Worm (Caenorhabditis elegans) whole organism, L3 larva: Measurements from ENCODE around the gene subs-4.

Source experiments
- R02D3.7 ChIP-seq: fragments of 150-350 bp; optimal IDR thresholded peaks from 2 replicates; lab custom pipeline; 2014; ENCODE audit warnings: missing biosample characterization, missing genetic modification characterization
- aly-2 ChIP-seq: fragments of 150-350 bp; optimal IDR thresholded peaks from 2 replicates; lab custom pipeline; 2014; ENCODE audit warnings: missing biosample characterization, missing genetic modification characterization
- ama-1 ChIP-seq: fragments of 150-350 bp; optimal IDR thresholded peaks from 2 replicates; lab custom pipeline; 2018
- ceh-28 ChIP-seq: fragments of 150-350 bp; optimal IDR thresholded peaks from 2 replicates; lab custom pipeline; 2014; ENCODE audit warnings: missing biosample characterization, missing genetic modification reagents, missing genetic modification characterization
- ceh-9 ChIP-seq: sonication (generic microtip); optimal IDR thresholded peaks from 2 replicates; lab custom pipeline; 2018; ENCODE audit warnings: missing biosample characterization, missing genetic modification characterization
- daf-12 ChIP-seq: fragments of 150-350 bp; optimal IDR thresholded peaks from 2 replicates; lab custom pipeline; 2014; ENCODE audit warnings: missing biosample characterization, missing genetic modification reagents, missing genetic modification characterization
- egl-27 ChIP-seq: sonication (generic microtip); optimal IDR thresholded peaks from 4 replicates; lab custom pipeline; 2017; ENCODE audit warnings: missing biosample characterization, missing genetic modification reagents, missing genetic modification characterization
- elt-1 ChIP-seq: fragments of 150-350 bp; optimal IDR thresholded peaks from 2 replicates; lab custom pipeline; 2014; ENCODE audit warnings: missing biosample characterization, missing genetic modification characterization
- elt-2 ChIP-seq: sonication (generic microtip); optimal IDR thresholded peaks from 2 replicates; lab custom pipeline; 2016; ENCODE audit warnings: missing genetic modification reagents, mild to moderate bottlenecking, missing genetic modification characterization, missing compliant biosample characterization
- elt-3 ChIP-seq, 3 experiments: fragments of 150-350 bp in 1 of 3; sonication (generic microtip) in 2 of 3; optimal IDR thresholded peaks; 2 replicates in 2 of 3; 4 replicates in 1 of 3; lab custom pipeline; 2014 to 2017; ENCODE audit warnings: missing biosample characterization in 3 of 3, missing genetic modification characterization in 3 of 3
- eor-1 ChIP-seq, 2 experiments: fragments of 150-350 bp; optimal IDR thresholded peaks; 2 replicates each; lab custom pipeline; 2014 to 2018; ENCODE audit warnings: missing biosample characterization in 2 of 2, missing genetic modification characterization in 2 of 2
- fkh-2 ChIP-seq: fragments of 150-350 bp; optimal IDR thresholded peaks from 2 replicates; lab custom pipeline; 2014; ENCODE audit warnings: missing biosample characterization, missing genetic modification reagents, missing genetic modification characterization
- fos-1 ChIP-seq: fragments of 150-350 bp; optimal IDR thresholded peaks from 2 replicates; lab custom pipeline; 2014; ENCODE audit warnings: missing biosample characterization, missing genetic modification characterization
- hmg-11 ChIP-seq: sonication (generic microtip); optimal IDR thresholded peaks from 2 replicates; lab custom pipeline; 2016; ENCODE audit warnings: missing genetic modification characterization, missing compliant biosample characterization
- jun-1 ChIP-seq: fragments of 150-350 bp; optimal IDR thresholded peaks from 2 replicates; lab custom pipeline; 2014; ENCODE audit warnings: missing biosample characterization, missing genetic modification reagents, missing genetic modification characterization
- lin-15B ChIP-seq: fragments of 150-350 bp; optimal IDR thresholded peaks from 2 replicates; lab custom pipeline; 2014; ENCODE audit warnings: missing biosample characterization, missing genetic modification characterization
- lin-39 ChIP-seq: fragments of 150-350 bp; optimal IDR thresholded peaks from 2 replicates; lab custom pipeline; 2018; ENCODE audit warnings: missing biosample characterization, missing genetic modification reagents, missing genetic modification characterization
- mdl-1 ChIP-seq: fragments of 150-350 bp; optimal IDR thresholded peaks from 2 replicates; lab custom pipeline; 2014; ENCODE audit warnings: missing biosample characterization, missing genetic modification characterization
- nfya-1 ChIP-seq: sonication (generic microtip); optimal IDR thresholded peaks from 2 replicates; lab custom pipeline; 2017; ENCODE audit warnings: missing genetic modification characterization, mild to moderate bottlenecking, missing compliant biosample characterization, antibody characterized with exemption, moderate library complexity; ENCODE audit not compliant: insufficient read depth
- nhr-11 ChIP-seq: fragments of 150-350 bp; optimal IDR thresholded peaks from 2 replicates; lab custom pipeline; 2014; ENCODE audit warnings: missing biosample characterization, missing genetic modification characterization
- nhr-23 ChIP-seq: fragments of 150-350 bp; optimal IDR thresholded peaks from 2 replicates; lab custom pipeline; 2014; ENCODE audit warnings: missing biosample characterization, missing genetic modification reagents, missing genetic modification characterization
- nhr-25 ChIP-seq: sonication (generic microtip); optimal IDR thresholded peaks from 2 replicates; lab custom pipeline; 2017; ENCODE audit warnings: missing biosample characterization, missing genetic modification characterization
- nhr-28 ChIP-seq: fragments of 150-350 bp; optimal IDR thresholded peaks from 2 replicates; lab custom pipeline; 2014; ENCODE audit warnings: missing biosample characterization, missing genetic modification characterization
- nhr-43 ChIP-seq: sonication (generic microtip); optimal IDR thresholded peaks from 2 replicates; lab custom pipeline; 2016; ENCODE audit warnings: mild to moderate bottlenecking, missing genetic modification characterization, missing compliant biosample characterization; ENCODE audit not compliant: poor library complexity, severe bottlenecking
- nhr-67 ChIP-seq: fragments of 150-350 bp; optimal IDR thresholded peaks from 2 replicates; lab custom pipeline; 2014; ENCODE audit warnings: missing biosample characterization, missing genetic modification characterization
- nhr-77 ChIP-seq: fragments of 150-350 bp; optimal IDR thresholded peaks from 2 replicates; lab custom pipeline; 2014; ENCODE audit warnings: missing biosample characterization, missing genetic modification characterization
- pha-4 ChIP-seq: fragments of 150-350 bp; optimal IDR thresholded peaks from 2 replicates; lab custom pipeline; 2014; ENCODE audit warnings: missing biosample characterization, missing genetic modification reagents, missing genetic modification characterization
- pqm-1 ChIP-seq: fragments of 150-350 bp; optimal IDR thresholded peaks from 2 replicates; lab custom pipeline; 2017; ENCODE audit warnings: missing biosample characterization, missing genetic modification characterization, inconsistent platforms
- sea-2 ChIP-seq: fragments of 150-350 bp; sonication (generic microtip); optimal IDR thresholded peaks from 4 replicates; lab custom pipeline; 2014; ENCODE audit warnings: missing biosample characterization, missing genetic modification reagents, missing genetic modification characterization
- skn-1 ChIP-seq: fragments of 150-350 bp; optimal IDR thresholded peaks from 2 replicates; lab custom pipeline; 2014; ENCODE audit warnings: missing biosample characterization, missing genetic modification characterization
- snpc-4 ChIP-seq: fragments of 150-350 bp; optimal IDR thresholded peaks from 2 replicates; lab custom pipeline; 2014; ENCODE audit warnings: missing biosample characterization, missing genetic modification characterization
- tbx-2 ChIP-seq: sonication (generic microtip); optimal IDR thresholded peaks from 2 replicates; lab custom pipeline; 2016; ENCODE audit warnings: mild to moderate bottlenecking, missing genetic modification characterization, missing compliant biosample characterization
- unc-39 ChIP-seq: sonication (generic microtip); optimal IDR thresholded peaks from 4 replicates; lab custom pipeline; 2017; ENCODE audit warnings: missing biosample characterization, missing genetic modification characterization
- unc-62 ChIP-seq: fragments of 150-350 bp; sonication (generic microtip); optimal IDR thresholded peaks from 4 replicates; lab custom pipeline; 2014; ENCODE audit warnings: missing biosample characterization, missing genetic modification reagents, missing genetic modification characterization
- zag-1 ChIP-seq: fragments of 150-350 bp; optimal IDR thresholded peaks from 2 replicates; lab custom pipeline; 2014; ENCODE audit warnings: missing biosample characterization, missing genetic modification characterization
- ztf-11 ChIP-seq: fragments of 150-350 bp; optimal IDR thresholded peaks from 2 replicates; lab custom pipeline; 2014; ENCODE audit warnings: missing biosample characterization, missing genetic modification characterization
- ztf-4 ChIP-seq: fragments of 150-350 bp; optimal IDR thresholded peaks from 2 replicates; lab custom pipeline; 2014; ENCODE audit warnings: missing biosample characterization, missing genetic modification characterization

The subs-4 gene

ce11 chrIII:11355758-11356323 is 26.2 kb upstream of the subs-4 start:
- TF ChIP-seq lin-39 (tag; lab: Kevin White, UChicago) = peak; percentile 12
- TF ChIP-seq sea-2 (GFP tag; lab: Kevin White, UChicago) = no peak

- no peak for TF ChIP-seq nhr-43 (tag; lab: Kevin White, UChicago)
- TF ChIP-seq hmg-11 (tag; lab: Kevin White, UChicago) = peak; percentile 17
- TF ChIP-seq nfya-1 (tag; lab: Kevin White, UChicago) = peak; percentile 2
- no peak for TF ChIP-seq elt-1 (tag; lab: Kevin White, UChicago)
- peak; percentile 28 for TF ChIP-seq pha-4 (tag; lab: Kevin White, UChicago)
- TF ChIP-seq skn-1 = no peak
- TF ChIP-seq elt-2 (tag; lab: Kevin White, UChicago) = peak; percentile 58
- TF ChIP-seq nhr-11 (tag; lab: Kevin White, UChicago) = no peak
- no peak for TF ChIP-seq nhr-25 (tag; lab: Kevin White, UChicago)
- TF ChIP-seq ztf-4 (tag; lab: Kevin White, UChicago) = no peak
- peak; percentile 21 for TF ChIP-seq nhr-23 (tag; lab: Kevin White, UChicago)
- TF ChIP-seq pqm-1 (tag; lab: Kevin White, UChicago) = peak; percentile 9
Measured at ce11 chrIII:11357418-11357817, 24.6 kb upstream of the subs-4 start.

ce11 chrIII:11358273-11358672 is 23.7 kb upstream of the subs-4 start:
- TF ChIP-seq daf-12 (tag; lab: Kevin White, UChicago) (no peak), nhr-25 (tag; lab: Kevin White, UChicago) (no peak), egl-27 (tag; lab: Kevin White, UChicago) (no peak), tbx-2 (tag; lab: Kevin White, UChicago) (no peak), nhr-77 (tag; lab: Kevin White, UChicago) (no peak), aly-2 (tag; lab: Kevin White, UChicago) (no peak), ceh-9 (tag; lab: Kevin White, UChicago) (no peak), nhr-23 (tag; lab: Kevin White, UChicago) (no peak), pha-4 (tag; lab: Kevin White, UChicago) (no peak), eor-1 (tag; optimal IDR thresholded peaks at IDR 0.05; lab: Kevin White, UChicago) (no peak), ceh-28 (tag; lab: Kevin White, UChicago) (no peak), R02D3.7 (tag; lab: Kevin White, UChicago) (no peak), skn-1 (no peak), lin-15B (tag; lab: Kevin White, UChicago) (no peak)

ce11 chrIII:11359422-11359821 is 22.6 kb upstream of the subs-4 start:
- TF ChIP-seq aly-2 (tag; lab: Kevin White, UChicago) (no peak), zag-1 (tag; lab: Kevin White, UChicago) (no peak), eor-1 (tag; optimal IDR thresholded peaks at IDR 0.05; lab: Kevin White, UChicago) (no peak), lin-39 (tag; lab: Kevin White, UChicago) (no peak), nhr-67 (tag; lab: Kevin White, UChicago) (no peak), mdl-1 (no peak), ama-1 (no peak), nhr-28 (tag; lab: Kevin White, UChicago) (no peak), elt-3 (tag; optimal IDR thresholded peaks at IDR 0.05; lab: Kevin White, UChicago) (no peak), unc-62 (GFP tag; lab: Kevin White, UChicago) (no peak), nhr-11 (tag; lab: Kevin White, UChicago) (no peak), tbx-2 (tag; lab: Kevin White, UChicago) (no peak)

- TF ChIP-seq lin-39 (tag; lab: Kevin White, UChicago) (peak; percentile 4), sea-2 (GFP tag; lab: Kevin White, UChicago) (no peak)
Measured at ce11 chrIII:11360156-11360555, 21.9 kb upstream of the subs-4 start, which contains the start of gene T28D6.4. T28D6.4 (plus strand) TSS chrIII:11360456.

DNA sequence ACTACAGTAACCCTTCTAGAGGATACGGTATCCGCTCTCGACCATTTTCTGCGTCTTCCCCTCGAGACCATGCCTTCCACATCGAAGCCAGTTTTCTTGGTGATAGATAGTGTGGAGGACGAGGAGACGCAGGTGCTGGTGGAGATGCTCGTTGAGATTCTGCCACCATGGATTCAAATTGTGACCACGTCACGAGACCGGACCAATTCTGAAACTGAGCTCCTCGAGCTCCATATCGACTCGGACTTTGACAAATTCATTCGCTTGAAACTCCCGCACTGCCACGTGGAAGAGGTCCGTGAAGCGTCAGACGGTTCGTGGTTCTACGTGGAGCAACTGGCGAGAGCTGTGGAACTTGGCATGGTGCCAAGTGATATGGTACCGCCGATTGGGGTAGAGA is 20.6 kb upstream of the subs-4 start:
- TF ChIP-seq nhr-77 (tag; lab: Kevin White, UChicago) = no peak
- no peak for TF ChIP-seq snpc-4 (tag; lab: Kevin White, UChicago)
- no peak for TF ChIP-seq sea-2 (GFP tag; lab: Kevin White, UChicago)
- TF ChIP-seq jun-1 (tag; lab: Kevin White, UChicago) = no peak
- TF ChIP-seq skn-1 = no peak
- no peak for TF ChIP-seq mdl-1
- no peak for TF ChIP-seq pqm-1 (tag; lab: Kevin White, UChicago)
- TF ChIP-seq hmg-11 (tag; lab: Kevin White, UChicago) = no peak
- no peak for TF ChIP-seq fos-1 (tag; lab: Kevin White, UChicago)
- no peak for TF ChIP-seq ztf-11
- no peak for TF ChIP-seq zag-1 (tag; lab: Kevin White, UChicago)
- TF ChIP-seq fkh-2 (tag; lab: Kevin White, UChicago) = no peak
- no peak for TF ChIP-seq tbx-2 (tag; lab: Kevin White, UChicago)
- no peak for TF ChIP-seq nhr-23 (tag; lab: Kevin White, UChicago)
- no peak for TF ChIP-seq R02D3.7 (tag; lab: Kevin White, UChicago)
- no peak for TF ChIP-seq nhr-28 (tag; lab: Kevin White, UChicago)
- no peak for TF ChIP-seq nhr-25 (tag; lab: Kevin White, UChicago)
- TF ChIP-seq nhr-43 (tag; lab: Kevin White, UChicago) = no peak
- TF ChIP-seq unc-39 (tag; lab: Kevin White, UChicago) = no peak
